Worm (Caenorhabditis elegans): ENCODE results near the gene grdn-1.

grdn-1 gene

ce11 chrV:18592448-18592847 lies at the start of gene grdn-1:
Gene grdn-1, plus strand, starts transcription at chrV:18592748.
- TF ChIP-seq unc-62 (GFP tag; optimal IDR thresholded peaks at IDR 0.05): no peak

- TF ChIP-seq unc-62 (GFP tag; optimal IDR thresholded peaks at IDR 0.05): no peak
Measured at ce11 chrV:18553750-18554149, 38.8 kb upstream of the grdn-1 start, which contains the start of gene Y51A2D.8. Gene Y51A2D.8, minus strand, starts transcription at chrV:18553850.

ce11 chrV:18556488-18556887 lies 36.1 kb upstream of the grdn-1 start, which contains the start of the genes ttr-24 and ttr-25:
Gene ttr-24, minus strand, starts transcription at chrV:18556643.
Gene ttr-25, plus strand, starts transcription at chrV:18556714.
- TF ChIP-seq unc-62 (GFP tag; optimal IDR thresholded peaks at IDR 0.05): no peak

- TF ChIP-seq unc-62 (GFP tag; optimal IDR thresholded peaks at IDR 0.05): no peak
Measured at ce11 chrV:18560188-18560587, 32.4 kb upstream of the grdn-1 start, which contains the start of gene ttr-26. Gene ttr-26, minus strand, starts transcription at chrV:18560288.

- TF ChIP-seq unc-62 (GFP tag; optimal IDR thresholded peaks at IDR 0.05): no peak
Measured at ce11 chrV:18560944-18561343, 31.6 kb upstream of the grdn-1 start.

- TF ChIP-seq unc-62 (GFP tag; optimal IDR thresholded peaks at IDR 0.05): no peak
Measured at ce11 chrV:18564786-18565185, 27.8 kb upstream of the grdn-1 start, which contains the start of gene srg-34. Gene srg-34, minus strand, starts transcription at chrV:18564886.

ce11 chrV:18565621-18566020 lies 26.9 kb upstream of the grdn-1 start:
- no peak for TF ChIP-seq unc-62 (GFP tag; optimal IDR thresholded peaks at IDR 0.05)

ce11 chrV:18569445-18569844 lies 23.1 kb upstream of the grdn-1 start:
- no peak for TF ChIP-seq unc-62 (GFP tag; optimal IDR thresholded peaks at IDR 0.05)

ce11 chrV:18571533-18571932 lies 21.0 kb upstream of the grdn-1 start, which contains the start of gene Y51A2D.21:
Gene Y51A2D.21, plus strand, starts transcription at chrV:18571833.
- TF ChIP-seq unc-62 (GFP tag; optimal IDR thresholded peaks at IDR 0.05): no peak

- no peak for TF ChIP-seq unc-62 (GFP tag; optimal IDR thresholded peaks at IDR 0.05)
Measured at ce11 chrV:18573199-18573598, 19.3 kb upstream of the grdn-1 start.

ce11 chrV:18575084-18575483 lies 17.5 kb upstream of the grdn-1 start:
- no peak for TF ChIP-seq unc-62 (GFP tag; optimal IDR thresholded peaks at IDR 0.05)

- TF ChIP-seq unc-62 (GFP tag; optimal IDR thresholded peaks at IDR 0.05): no peak
Measured at ce11 chrV:18576128-18576527, 16.4 kb upstream of the grdn-1 start.

ce11 chrV:18577458-18578078 lies 15.0 kb upstream of the grdn-1 start:
- TF ChIP-seq unc-62 (GFP tag; optimal IDR thresholded peaks at IDR 0.05): no peak

- no peak for TF ChIP-seq unc-62 (GFP tag; optimal IDR thresholded peaks at IDR 0.05)
Measured at ce11 chrV:18578306-18578705, 14.2 kb upstream of the grdn-1 start.

- no peak for TF ChIP-seq unc-62 (GFP tag; optimal IDR thresholded peaks at IDR 0.05)
Measured at ce11 chrV:18579684-18580083, 12.9 kb upstream of the grdn-1 start, which contains the start of gene Y51A2D.13. Gene Y51A2D.13, minus strand, starts transcription at chrV:18579784.

- TF ChIP-seq unc-62 (GFP tag; optimal IDR thresholded peaks at IDR 0.05): no peak
Measured at ce11 chrV:18581393-18582113, 11.0 kb upstream of the grdn-1 start.

- TF ChIP-seq unc-62 (GFP tag; optimal IDR thresholded peaks at IDR 0.05): no peak
Measured at ce11 chrV:18582358-18582757, 10.2 kb upstream of the grdn-1 start, which contains the start of gene txt-14. Gene txt-14, plus strand, starts transcription at chrV:18582658.
